Fruit fly (Drosophila melanogaster): ENCODE results near the gene CG44422.

Gene CG44422

DNA sequence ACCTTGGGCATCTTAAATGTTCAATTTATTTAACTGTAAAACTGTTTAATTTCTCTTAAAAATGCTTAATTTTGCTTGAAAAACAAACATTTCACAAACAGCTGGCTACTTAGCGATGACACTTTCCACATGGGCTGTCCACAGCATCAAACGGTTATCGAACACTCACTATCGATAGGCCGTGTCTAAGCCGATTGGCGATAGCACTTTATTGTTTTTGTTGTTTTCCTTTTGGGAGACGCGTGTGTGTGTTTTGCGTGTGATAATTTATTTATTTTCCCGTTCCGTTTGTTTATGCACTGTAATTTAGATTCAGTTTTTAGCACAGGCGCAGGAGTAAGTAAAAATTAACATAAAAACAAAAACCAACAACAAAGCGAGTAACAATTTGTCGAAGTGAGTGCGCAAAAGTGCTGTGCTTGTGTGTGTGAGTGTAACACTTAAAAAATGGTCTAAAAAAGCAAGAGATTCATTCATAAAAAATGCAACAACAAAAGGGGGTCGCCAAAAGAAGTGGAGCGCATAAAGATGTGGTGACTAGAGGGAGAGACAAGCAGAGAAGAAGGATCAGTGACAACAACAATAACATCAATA is 22.7 kb upstream of the CG44422 start, which contains the start of gene Gapvd1 (continued):
- peak; percentile 22 for TF ChIP-seq gfzf (GFP tag; optimal IDR thresholded peaks at IDR 0.05)
- TF ChIP-seq unc-4 (GFP tag; IDR thresholded peaks at IDR 0.05; ENCODE audit: partially characterized antibody), result peak; percentile 83
- peak; percentile 36 for TF ChIP-seq CG13624 (GFP tag; optimal IDR thresholded peaks at IDR 0.05)
- peak; percentile 89 for TF ChIP-seq Bgb (GFP tag; IDR thresholded peaks at IDR 0.05; ENCODE audit: partially characterized antibody)
- TF ChIP-seq E2f2 (GFP tag; IDR thresholded peaks at IDR 0.05), result no peak
- TF ChIP-seq nerfin-1 (tag; optimal IDR thresholded peaks at IDR 0.05), result no peak
- no peak for TF ChIP-seq CG13123 (GFP tag; optimal IDR thresholded peaks at IDR 0.05)
- peak in 1 of 2 experiments; percentile 88 for TF ChIP-seq crp (GFP tag; optimal IDR thresholded peaks at IDR 0.05)
- peak; percentile 43 for TF ChIP-seq HmgZ (tag; optimal IDR thresholded peaks at IDR 0.05)
- no peak for TF ChIP-seq eve (GFP tag; optimal IDR thresholded peaks at IDR 0.05)
- no peak for TF ChIP-seq CG1529 (GFP tag; optimal IDR thresholded peaks at IDR 0.05)
- TF ChIP-seq zfh1 (GFP tag; IDR thresholded peaks at IDR 0.05), result peak; percentile 61; the same call in 2 of the 3 replicates
- no peak for TF ChIP-seq sim (GFP tag; IDR thresholded peaks at IDR 0.05)
- peak; percentile 81 for TF ChIP-seq cg (GFP tag; optimal IDR thresholded peaks at IDR 0.05)
- TF ChIP-seq tll (GFP tag; optimal IDR thresholded peaks at IDR 0.05), result no peak
- TF ChIP-seq lola (GFP tag; optimal IDR thresholded peaks at IDR 0.05), result no peak
- peak; percentile 60 for TF ChIP-seq CG4617 (GFP tag; optimal IDR thresholded peaks at IDR 0.05; ENCODE audit: borderline replicate concordance)
- peak; percentile 44 for TF ChIP-seq lilli (GFP tag; optimal IDR thresholded peaks at IDR 0.05)
- peak in 1 of 2 experiments; percentile 16 for TF ChIP-seq Pdp1 (GFP tag; optimal IDR thresholded peaks at IDR 0.05)
- TF ChIP-seq tap (tag; optimal IDR thresholded peaks at IDR 0.05), result no peak
- TF ChIP-seq Bteb2 (GFP tag; optimal IDR thresholded peaks at IDR 0.05), result peak; percentile 21
- TF ChIP-seq ERR (GFP tag; optimal IDR thresholded peaks at IDR 0.05), result no peak
- peak; percentile 82 for TF ChIP-seq ato (GFP tag; IDR thresholded peaks at IDR 0.05; ENCODE audit: partially characterized antibody)
- TF ChIP-seq CG3838 (GFP tag; optimal IDR thresholded peaks at IDR 0.05), result no peak
- TF ChIP-seq BEAF-32 (GFP tag; optimal IDR thresholded peaks at IDR 0.05), result peak; percentile 84
- TF ChIP-seq Lim3 (GFP tag; IDR thresholded peaks at IDR 0.05), result no peak
- peak; percentile 75 for TF ChIP-seq Doc3 (GFP tag; IDR thresholded peaks at IDR 0.05; ENCODE audit: partially characterized antibody)
- TF ChIP-seq CG12299 (tag; optimal IDR thresholded peaks at IDR 0.05), result peak; percentile 41
- peak; percentile 44 for TF ChIP-seq CG32532 (GFP tag; IDR thresholded peaks at IDR 0.05)
- TF ChIP-seq sob (GFP tag; IDR thresholded peaks at IDR 0.05), result peak; percentile 35; the same call in 1 of the 2 replicates
- no peak for TF ChIP-seq CG5245 (GFP tag; optimal IDR thresholded peaks at IDR 0.05)
- no peak for TF ChIP-seq CG12071 (GFP tag; optimal IDR thresholded peaks at IDR 0.05)
- TF ChIP-seq lbe (GFP tag; optimal IDR thresholded peaks at IDR 0.05), result peak; percentile 4
- peak; percentile 67 for TF ChIP-seq CG15514 (GFP tag; optimal IDR thresholded peaks at IDR 0.05)
- peak; percentile 2 for TF ChIP-seq CG3163 (GFP tag; optimal IDR thresholded peaks at IDR 0.05)
- TF ChIP-seq nerfin-2 (GFP tag; IDR thresholded peaks at IDR 0.05; ENCODE audit: partially characterized antibody), result peak; percentile 80
- no peak for TF ChIP-seq HLH3B (GFP tag; IDR thresholded peaks at IDR 0.05)
- no peak for TF ChIP-seq ara (GFP tag; IDR thresholded peaks at IDR 0.05)
- peak; percentile 28 for TF ChIP-seq Ets97D (GFP tag; optimal IDR thresholded peaks at IDR 0.05)
- no peak for TF ChIP-seq MTF-1 (GFP tag; optimal IDR thresholded peaks at IDR 0.05; ENCODE audit: borderline replicate concordance)
- peak; percentile 78 for TF ChIP-seq CG34224 (GFP tag; IDR thresholded peaks at IDR 0.05; ENCODE audit: partially characterized antibody)
- TF ChIP-seq run (tag; optimal IDR thresholded peaks at IDR 0.05), result no peak
- peak; percentile 86 for TF ChIP-seq MBD-R2 (GFP tag; IDR thresholded peaks at IDR 0.05)
- no peak for TF ChIP-seq CG11560 (tag; IDR thresholded peaks at IDR 0.05)
- TF ChIP-seq CG4282 (GFP tag; optimal IDR thresholded peaks at IDR 0.05), result no peak
- no peak for TF ChIP-seq aop (GFP tag; IDR thresholded peaks at IDR 0.05)
- TF ChIP-seq MESR4 (GFP tag; optimal IDR thresholded peaks at IDR 0.05), result peak; percentile 61
- TF ChIP-seq CG4360 (GFP tag; IDR thresholded peaks at IDR 0.05), result peak; percentile 93
